Fruit fly (Drosophila melanogaster) whole organism, embryonic: ENCODE data around the gene CG6951.

Source experiments
- Aef1 ChIP-seq: fragments of 200-800 bp; sonication (Bioruptor generic); IDR thresholded peaks from 3 replicates; pipeline ENCODE4 v1.3.6; 2022; ENCODE audit warnings: missing biosample characterization, missing genetic modification characterization
- CHES-1-like ChIP-seq: fragments of 200-800 bp; sonication (Bioruptor generic); optimal IDR thresholded peaks from 2 replicates; lab custom pipeline; 2016; ENCODE audit warnings: missing biosample characterization, missing genetic modification characterization

DNA sequence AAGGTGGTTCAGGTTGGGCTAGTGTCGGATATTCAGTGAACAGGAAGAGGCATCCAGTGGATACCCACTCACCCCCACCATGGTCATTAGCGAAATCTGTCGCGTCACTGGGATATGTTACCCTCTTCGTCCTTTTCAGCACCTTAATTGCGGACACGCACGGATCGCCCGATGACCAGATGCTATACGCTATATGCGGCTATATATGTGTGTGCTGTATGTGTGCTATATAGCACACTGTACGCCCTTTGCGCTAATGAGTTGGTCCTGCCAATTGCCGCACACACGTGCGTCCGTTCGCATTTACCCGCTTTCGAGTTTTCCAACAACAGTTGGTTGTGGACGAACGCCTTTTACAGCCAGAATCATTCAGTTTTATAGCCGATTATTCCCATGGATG is 40.2 kb downstream of the CG6951 start:
- TF ChIP-seq CHES-1-like (GFP tag; lab: Kevin White, UChicago) (no peak), Aef1 (GFP tag; lab: Robert Waterston, UW) (no peak)
